Fruit fly (Drosophila melanogaster): Measurements from ENCODE around the gene CG3308.

CG3308 gene

DNA sequence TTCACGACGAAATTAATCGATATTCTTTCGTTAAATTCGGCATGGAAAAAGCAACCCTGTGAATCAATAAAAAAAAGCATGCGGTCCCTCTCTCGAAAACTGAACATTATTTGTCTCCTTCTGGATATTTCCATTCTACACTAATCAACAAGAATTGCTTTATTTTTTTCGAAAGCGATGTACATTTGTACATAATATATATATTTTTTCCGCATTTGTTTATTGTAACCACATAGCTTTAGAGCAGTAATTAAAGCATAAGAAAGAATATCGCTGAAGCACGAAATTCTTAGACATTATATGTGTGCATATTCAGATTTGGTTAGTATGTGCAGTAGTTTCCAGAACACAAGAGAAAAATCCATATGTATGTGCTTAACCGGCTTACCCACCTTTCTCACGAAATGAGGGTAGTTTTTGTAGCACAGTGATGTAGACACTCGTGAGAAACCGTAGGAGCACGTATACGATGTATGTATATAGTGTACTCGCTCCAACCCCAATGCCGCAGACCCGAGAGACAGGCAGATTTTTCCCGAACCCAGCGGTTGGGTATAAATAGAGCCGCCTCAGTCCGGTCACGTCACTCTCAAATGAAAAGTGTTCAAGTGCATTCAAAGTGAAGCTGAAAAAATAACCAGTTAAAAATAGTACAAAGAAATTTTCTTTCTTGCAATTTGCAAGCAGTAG is 22.6 kb upstream of the CG3308 start (continued):
- TF ChIP-seq CoRest (tag; optimal IDR thresholded peaks at IDR 0.05) = peak; percentile 91
- peak; percentile 76 for TF ChIP-seq CG7556 (GFP tag; optimal IDR thresholded peaks at IDR 0.05)
- TF ChIP-seq zfh2 (GFP tag; optimal IDR thresholded peaks at IDR 0.05) = peak; percentile 79
- no peak for TF ChIP-seq CG11695 (GFP tag; IDR thresholded peaks at IDR 0.05)
- peak; percentile 89 for TF ChIP-seq CG11504 (tag; optimal IDR thresholded peaks at IDR 0.05)
- TF ChIP-seq Dek (tag; optimal IDR thresholded peaks at IDR 0.05) = peak; percentile 55
- no peak for TF ChIP-seq CG10959 (GFP tag; IDR thresholded peaks at IDR 0.05)
- peak; percentile 72 for TF ChIP-seq ftz-f1 (GFP tag; optimal IDR thresholded peaks at IDR 0.05)
- TF ChIP-seq crp (GFP tag; optimal IDR thresholded peaks at IDR 0.05) = peak in 1 of 2 experiments; percentile 46
- peak; percentile 75 for TF ChIP-seq unpg (GFP tag; optimal IDR thresholded peaks at IDR 0.05)
- TF ChIP-seq sens-2 (GFP tag; IDR thresholded peaks at IDR 0.05) = no peak
- peak; percentile 60 for TF ChIP-seq jing (GFP tag; optimal IDR thresholded peaks at IDR 0.05)
- TF ChIP-seq Atf3 (GFP tag; optimal IDR thresholded peaks at IDR 0.05) = peak; percentile 65
- TF ChIP-seq dimm (GFP tag; IDR thresholded peaks at IDR 0.05) = no peak
- no peak for TF ChIP-seq sr (GFP tag; IDR thresholded peaks at IDR 0.05)
- peak; percentile 86 for TF ChIP-seq CG12769 (tag; optimal IDR thresholded peaks at IDR 0.05)
- peak; percentile 85 for TF ChIP-seq nmo (GFP tag; optimal IDR thresholded peaks at IDR 0.05)
- TF ChIP-seq hb (GFP tag; IDR thresholded peaks at IDR 0.05; ENCODE audit: partially characterized antibody) = no peak
- peak; percentile 44 for TF ChIP-seq repo (GFP tag; optimal IDR thresholded peaks at IDR 0.05)
- no peak for TF ChIP-seq gsb (GFP tag; IDR thresholded peaks at IDR 0.05)
- peak; percentile 83 for TF ChIP-seq phol (tag; optimal IDR thresholded peaks at IDR 0.05)
- TF ChIP-seq Chrac-16 (GFP tag; optimal IDR thresholded peaks at IDR 0.05) = peak; percentile 87
- no peak for TF ChIP-seq zen2 (GFP tag; IDR thresholded peaks at IDR 0.05; ENCODE audit: partially characterized antibody)
- peak; percentile 87 for TF ChIP-seq Oli (tag; optimal IDR thresholded peaks at IDR 0.05)
- TF ChIP-seq maf-S (GFP tag; optimal IDR thresholded peaks at IDR 0.05) = no peak
- TF ChIP-seq br (optimal IDR thresholded peaks at IDR 0.05) = no peak
- TF ChIP-seq CG43689 (GFP tag; IDR thresholded peaks at IDR 0.05) = no peak
- no peak for TF ChIP-seq Aef1 (GFP tag; IDR thresholded peaks at IDR 0.05)
- no peak for TF ChIP-seq gcm2 (GFP tag; optimal IDR thresholded peaks at IDR 0.05)
- no peak for TF ChIP-seq fd102C (GFP tag; optimal IDR thresholded peaks at IDR 0.05)
- TF ChIP-seq vvl (GFP tag; IDR thresholded peaks at IDR 0.05) = no peak
- TF ChIP-seq CG13894 (tag; optimal IDR thresholded peaks at IDR 0.05) = peak; percentile 91
- peak; percentile 81 for TF ChIP-seq gem (tag; optimal IDR thresholded peaks at IDR 0.05)
- TF ChIP-seq seq (GFP tag; IDR thresholded peaks at IDR 0.05) = no peak

DNA sequence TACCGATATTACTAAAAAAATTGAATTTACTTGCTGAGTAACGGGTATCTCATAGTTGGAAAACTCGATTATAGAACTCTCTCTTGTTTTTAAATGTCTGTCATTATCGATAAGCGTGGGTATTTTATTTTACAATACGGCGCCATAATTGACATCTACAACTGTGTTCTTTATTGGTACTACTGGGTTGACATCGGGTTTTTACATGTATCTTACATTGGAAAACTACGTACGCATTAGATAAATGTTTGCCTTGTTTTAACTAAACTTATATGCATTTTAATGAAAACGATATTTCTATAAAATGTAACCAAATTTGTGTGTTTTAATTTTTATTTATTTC is 22.0 kb upstream of the CG3308 start:
- TF ChIP-seq CG42726 (GFP tag; IDR thresholded peaks at IDR 0.05; ENCODE audit: partially characterized antibody) (no peak), amos (GFP tag; IDR thresholded peaks at IDR 0.05; ENCODE audit: partially characterized antibody) (no peak), bbx (GFP tag; IDR thresholded peaks at IDR 0.05; ENCODE audit: partially characterized antibody) (no peak), Nf-YB (GFP tag; optimal IDR thresholded peaks at IDR 0.05) (no peak), tll (GFP tag; optimal IDR thresholded peaks at IDR 0.05) (no peak), E2f2 (GFP tag; IDR thresholded peaks at IDR 0.05) (no peak), stwl (tag; optimal IDR thresholded peaks at IDR 0.05) (peak; percentile 96), CG14710 (tag; optimal IDR thresholded peaks at IDR 0.05) (no peak), PHDP (tag; optimal IDR thresholded peaks at IDR 0.05) (no peak), jigr1 (GFP tag; IDR thresholded peaks at IDR 0.05) (no peak), gsb-n (tag; optimal IDR thresholded peaks at IDR 0.05) (peak; percentile 30), caup (GFP tag; optimal IDR thresholded peaks at IDR 0.05; ENCODE audit: severe bottlenecking) (no peak), tin (GFP tag; optimal IDR thresholded peaks at IDR 0.05) (no peak), pros (GFP tag; optimal IDR thresholded peaks at IDR 0.05) (no peak), twi (tag; optimal IDR thresholded peaks at IDR 0.05) (no peak), CG14860 (GFP tag; IDR thresholded peaks at IDR 0.05; ENCODE audit: partially characterized antibody) (no peak), Dek (tag; optimal IDR thresholded peaks at IDR 0.05) (no peak), Hmx (GFP tag; optimal IDR thresholded peaks at IDR 0.05) (no peak)
